Worm (Caenorhabditis elegans): ENCODE measurements around the gene damt-1.

- TF ChIP-seq dao-5 (tag; optimal IDR thresholded peaks at IDR 0.05) (no peak), him-1 (tag; optimal IDR thresholded peaks at IDR 0.05) (no peak), W03F9.2 (tag; optimal IDR thresholded peaks at IDR 0.05) (no peak)
Measured at ce11 chrII:5708154-5708553, 11.8 kb upstream of the damt-1 start.
